Fruit fly (Drosophila melanogaster): ENCODE data around the gene CG7139.

DNA sequence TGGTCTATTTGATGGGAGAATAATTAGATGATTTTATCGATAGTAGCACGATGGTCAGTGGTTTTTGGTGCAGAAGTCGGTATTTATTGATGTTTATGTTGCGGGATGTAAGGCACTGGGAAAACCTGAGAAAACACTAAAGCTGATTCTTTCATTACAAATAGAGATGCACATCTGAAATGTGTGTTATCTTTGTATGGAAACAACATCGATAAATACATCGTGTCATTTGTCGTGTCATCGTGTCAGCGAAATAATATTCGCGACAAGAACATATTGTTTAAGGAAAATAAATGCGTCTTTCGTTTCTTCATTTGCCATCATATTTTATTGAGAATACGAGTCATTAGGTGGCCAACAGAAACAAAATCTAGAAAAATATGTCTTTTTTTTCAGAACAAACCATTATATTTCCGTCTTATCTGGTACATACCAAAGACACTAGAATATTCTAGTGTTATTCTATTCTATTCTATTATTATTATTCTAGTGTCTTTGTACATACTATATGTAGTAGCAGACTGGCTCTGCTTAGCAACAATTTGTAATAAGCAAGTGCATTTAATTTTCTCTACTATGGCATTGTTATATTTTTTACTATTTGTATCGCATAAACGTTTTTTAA is 2.8 kb upstream of the CG7139 start, which contains the start of gene CG7133:
- TF ChIP-seq EcR (GFP tag; optimal IDR thresholded peaks at IDR 0.05), result no peak
- no peak for TF ChIP-seq pan (optimal IDR thresholded peaks at IDR 0.05)
